Worm (Caenorhabditis elegans) whole organism, L3 larva: ENCODE data around the gene R10E11.5.

ENCODE experiments used
- R02D3.7 ChIP-seq: fragments of 150-350 bp; optimal IDR thresholded peaks from 2 replicates; lab custom pipeline; 2014; ENCODE audit warnings: missing biosample characterization, missing genetic modification characterization
- ZK546.5 ChIP-seq: sonication (generic microtip); optimal IDR thresholded peaks from 2 replicates; lab custom pipeline; 2017; ENCODE audit warnings: missing biosample characterization, missing genetic modification characterization
- aly-2 ChIP-seq: fragments of 150-350 bp; optimal IDR thresholded peaks from 2 replicates; lab custom pipeline; 2014; ENCODE audit warnings: missing biosample characterization, missing genetic modification characterization
- ama-1 ChIP-seq: fragments of 150-350 bp; optimal IDR thresholded peaks from 2 replicates; lab custom pipeline; 2018
- ceh-16 ChIP-seq: sonication (generic microtip); optimal IDR thresholded peaks from 2 replicates; lab custom pipeline; 2017; ENCODE audit warnings: missing biosample characterization, missing genetic modification characterization
- ceh-28 ChIP-seq: fragments of 150-350 bp; optimal IDR thresholded peaks from 2 replicates; lab custom pipeline; 2014; ENCODE audit warnings: missing biosample characterization, missing genetic modification reagents, missing genetic modification characterization
- ceh-82 ChIP-seq: fragments of 150-350 bp; optimal IDR thresholded peaks from 2 replicates; lab custom pipeline; 2014; ENCODE audit warnings: missing biosample characterization, missing genetic modification characterization
- ceh-9 ChIP-seq: sonication (generic microtip); optimal IDR thresholded peaks from 2 replicates; lab custom pipeline; 2018; ENCODE audit warnings: missing biosample characterization, missing genetic modification characterization
- daf-12 ChIP-seq: fragments of 150-350 bp; optimal IDR thresholded peaks from 2 replicates; lab custom pipeline; 2014; ENCODE audit warnings: missing biosample characterization, missing genetic modification reagents, missing genetic modification characterization
- egl-27 ChIP-seq: sonication (generic microtip); optimal IDR thresholded peaks from 4 replicates; lab custom pipeline; 2017; ENCODE audit warnings: missing biosample characterization, missing genetic modification reagents, missing genetic modification characterization
- egl-5 ChIP-seq: fragments of 150-350 bp; optimal IDR thresholded peaks from 2 replicates; lab custom pipeline; 2017; ENCODE audit warnings: missing biosample characterization, missing genetic modification reagents, missing genetic modification characterization, inconsistent platforms
- elt-1 ChIP-seq: fragments of 150-350 bp; optimal IDR thresholded peaks from 2 replicates; lab custom pipeline; 2014; ENCODE audit warnings: missing biosample characterization, missing genetic modification characterization
- elt-2 ChIP-seq: sonication (generic microtip); optimal IDR thresholded peaks from 2 replicates; lab custom pipeline; 2016; ENCODE audit warnings: missing genetic modification reagents, mild to moderate bottlenecking, missing genetic modification characterization, missing compliant biosample characterization
- elt-3 ChIP-seq, 3 experiments: fragments of 150-350 bp in 1 of 3; sonication (generic microtip) in 2 of 3; optimal IDR thresholded peaks; 2 replicates in 2 of 3; 4 replicates in 1 of 3; lab custom pipeline; 2014 to 2017; ENCODE audit warnings: missing biosample characterization in 3 of 3, missing genetic modification characterization in 3 of 3
- eor-1 ChIP-seq, 2 experiments: fragments of 150-350 bp; optimal IDR thresholded peaks; 2 replicates each; lab custom pipeline; 2014 to 2018; ENCODE audit warnings: missing biosample characterization in 2 of 2, missing genetic modification characterization in 2 of 2
- fkh-10 ChIP-seq: sonication (generic microtip); optimal IDR thresholded peaks from 2 replicates; lab custom pipeline; 2017; ENCODE audit warnings: missing biosample characterization, missing genetic modification reagents, missing genetic modification characterization
- fkh-2 ChIP-seq: fragments of 150-350 bp; optimal IDR thresholded peaks from 2 replicates; lab custom pipeline; 2014; ENCODE audit warnings: missing biosample characterization, missing genetic modification reagents, missing genetic modification characterization
- fos-1 ChIP-seq: fragments of 150-350 bp; optimal IDR thresholded peaks from 2 replicates; lab custom pipeline; 2014; ENCODE audit warnings: missing biosample characterization, missing genetic modification characterization
- hmg-11 ChIP-seq: sonication (generic microtip); optimal IDR thresholded peaks from 2 replicates; lab custom pipeline; 2016; ENCODE audit warnings: missing genetic modification characterization, missing compliant biosample characterization
- jun-1 ChIP-seq: fragments of 150-350 bp; optimal IDR thresholded peaks from 2 replicates; lab custom pipeline; 2014; ENCODE audit warnings: missing biosample characterization, missing genetic modification reagents, missing genetic modification characterization
- lin-15B ChIP-seq: fragments of 150-350 bp; optimal IDR thresholded peaks from 2 replicates; lab custom pipeline; 2014; ENCODE audit warnings: missing biosample characterization, missing genetic modification characterization
- lin-39 ChIP-seq: fragments of 150-350 bp; optimal IDR thresholded peaks from 2 replicates; lab custom pipeline; 2018; ENCODE audit warnings: missing biosample characterization, missing genetic modification reagents, missing genetic modification characterization
- lsy-12 ChIP-seq: sonication (generic microtip); optimal IDR thresholded peaks from 2 replicates; lab custom pipeline; 2016; ENCODE audit warnings: mild to moderate bottlenecking, missing genetic modification characterization, missing compliant biosample characterization
- mdl-1 ChIP-seq: fragments of 150-350 bp; optimal IDR thresholded peaks from 2 replicates; lab custom pipeline; 2014; ENCODE audit warnings: missing biosample characterization, missing genetic modification characterization
- mml-1 ChIP-seq: fragments of 150-350 bp; sonication (generic microtip); optimal IDR thresholded peaks from 3 replicates; lab custom pipeline; 2014; ENCODE audit warnings: missing biosample characterization, missing genetic modification characterization
- nfya-1 ChIP-seq: sonication (generic microtip); optimal IDR thresholded peaks from 2 replicates; lab custom pipeline; 2017; ENCODE audit warnings: missing genetic modification characterization, mild to moderate bottlenecking, missing compliant biosample characterization, antibody characterized with exemption, moderate library complexity; ENCODE audit not compliant: insufficient read depth
- nhr-11 ChIP-seq: fragments of 150-350 bp; optimal IDR thresholded peaks from 2 replicates; lab custom pipeline; 2014; ENCODE audit warnings: missing biosample characterization, missing genetic modification characterization
- nhr-12 ChIP-seq: fragments of 150-350 bp; optimal IDR thresholded peaks from 2 replicates; lab custom pipeline; 2014; ENCODE audit warnings: missing biosample characterization, missing genetic modification characterization
- nhr-23 ChIP-seq: fragments of 150-350 bp; optimal IDR thresholded peaks from 2 replicates; lab custom pipeline; 2014; ENCODE audit warnings: missing biosample characterization, missing genetic modification reagents, missing genetic modification characterization
- nhr-237 ChIP-seq: fragments of 150-350 bp; optimal IDR thresholded peaks from 2 replicates; lab custom pipeline; 2014; ENCODE audit warnings: missing biosample characterization, missing genetic modification characterization
- nhr-25 ChIP-seq: sonication (generic microtip); optimal IDR thresholded peaks from 2 replicates; lab custom pipeline; 2017; ENCODE audit warnings: missing biosample characterization, missing genetic modification characterization
- nhr-28 ChIP-seq: fragments of 150-350 bp; optimal IDR thresholded peaks from 2 replicates; lab custom pipeline; 2014; ENCODE audit warnings: missing biosample characterization, missing genetic modification characterization
- nhr-43 ChIP-seq: sonication (generic microtip); optimal IDR thresholded peaks from 2 replicates; lab custom pipeline; 2016; ENCODE audit warnings: mild to moderate bottlenecking, missing genetic modification characterization, missing compliant biosample characterization; ENCODE audit not compliant: poor library complexity, severe bottlenecking
- nhr-67 ChIP-seq: fragments of 150-350 bp; optimal IDR thresholded peaks from 2 replicates; lab custom pipeline; 2014; ENCODE audit warnings: missing biosample characterization, missing genetic modification characterization
- nhr-76 ChIP-seq: fragments of 150-350 bp; sonication (generic microtip); optimal IDR thresholded peaks from 5 replicates; lab custom pipeline; 2014; ENCODE audit warnings: missing biosample characterization, missing genetic modification characterization
- nhr-77 ChIP-seq: fragments of 150-350 bp; optimal IDR thresholded peaks from 2 replicates; lab custom pipeline; 2014; ENCODE audit warnings: missing biosample characterization, missing genetic modification characterization
- pha-4 ChIP-seq: fragments of 150-350 bp; optimal IDR thresholded peaks from 2 replicates; lab custom pipeline; 2014; ENCODE audit warnings: missing biosample characterization, missing genetic modification reagents, missing genetic modification characterization
- pqm-1 ChIP-seq: fragments of 150-350 bp; optimal IDR thresholded peaks from 2 replicates; lab custom pipeline; 2017; ENCODE audit warnings: missing biosample characterization, missing genetic modification characterization, inconsistent platforms
- sea-2 ChIP-seq: fragments of 150-350 bp; sonication (generic microtip); optimal IDR thresholded peaks from 4 replicates; lab custom pipeline; 2014; ENCODE audit warnings: missing biosample characterization, missing genetic modification reagents, missing genetic modification characterization
- skn-1 ChIP-seq: fragments of 150-350 bp; optimal IDR thresholded peaks from 2 replicates; lab custom pipeline; 2014; ENCODE audit warnings: missing biosample characterization, missing genetic modification characterization
- snpc-4 ChIP-seq: fragments of 150-350 bp; optimal IDR thresholded peaks from 2 replicates; lab custom pipeline; 2014; ENCODE audit warnings: missing biosample characterization, missing genetic modification characterization
- tbx-2 ChIP-seq: sonication (generic microtip); optimal IDR thresholded peaks from 2 replicates; lab custom pipeline; 2016; ENCODE audit warnings: mild to moderate bottlenecking, missing genetic modification characterization, missing compliant biosample characterization
- unc-39 ChIP-seq: sonication (generic microtip); optimal IDR thresholded peaks from 4 replicates; lab custom pipeline; 2017; ENCODE audit warnings: missing biosample characterization, missing genetic modification characterization
- unc-62 ChIP-seq: fragments of 150-350 bp; sonication (generic microtip); optimal IDR thresholded peaks from 4 replicates; lab custom pipeline; 2014; ENCODE audit warnings: missing biosample characterization, missing genetic modification reagents, missing genetic modification characterization
- zag-1 ChIP-seq: fragments of 150-350 bp; optimal IDR thresholded peaks from 2 replicates; lab custom pipeline; 2014; ENCODE audit warnings: missing biosample characterization, missing genetic modification characterization
- ztf-11 ChIP-seq: fragments of 150-350 bp; optimal IDR thresholded peaks from 2 replicates; lab custom pipeline; 2014; ENCODE audit warnings: missing biosample characterization, missing genetic modification characterization
- ztf-4 ChIP-seq: fragments of 150-350 bp; optimal IDR thresholded peaks from 2 replicates; lab custom pipeline; 2014; ENCODE audit warnings: missing biosample characterization, missing genetic modification characterization

The R10E11.5 gene

DNA sequence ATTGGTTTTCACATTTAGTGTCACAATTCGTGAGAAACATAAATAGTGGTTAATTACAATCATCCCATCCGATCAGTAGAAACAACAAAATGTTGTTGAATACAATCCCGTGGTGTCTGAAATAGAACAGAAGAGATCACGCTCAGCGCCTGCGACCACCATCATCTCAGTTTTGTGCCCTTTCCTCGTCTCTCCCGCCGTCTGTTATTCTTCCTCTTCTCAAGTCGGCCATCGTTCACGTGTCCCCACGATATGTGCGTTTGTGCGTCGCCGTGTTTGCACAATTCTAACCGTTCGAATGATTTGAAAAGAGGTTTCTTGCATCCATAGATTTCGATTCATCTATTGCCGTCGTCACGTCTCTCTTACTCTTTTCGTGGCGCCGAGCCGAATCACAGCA lies 29.3 kb upstream of the R10E11.5 start, which contains the start of gene panl-3 (continued):
- no peak for TF ChIP-seq ceh-82 (tag; lab: Kevin White, UChicago)
- TF ChIP-seq zag-1 (tag; lab: Kevin White, UChicago) = no peak
- TF ChIP-seq pha-4 (tag; lab: Kevin White, UChicago) = peak; percentile 48

DNA sequence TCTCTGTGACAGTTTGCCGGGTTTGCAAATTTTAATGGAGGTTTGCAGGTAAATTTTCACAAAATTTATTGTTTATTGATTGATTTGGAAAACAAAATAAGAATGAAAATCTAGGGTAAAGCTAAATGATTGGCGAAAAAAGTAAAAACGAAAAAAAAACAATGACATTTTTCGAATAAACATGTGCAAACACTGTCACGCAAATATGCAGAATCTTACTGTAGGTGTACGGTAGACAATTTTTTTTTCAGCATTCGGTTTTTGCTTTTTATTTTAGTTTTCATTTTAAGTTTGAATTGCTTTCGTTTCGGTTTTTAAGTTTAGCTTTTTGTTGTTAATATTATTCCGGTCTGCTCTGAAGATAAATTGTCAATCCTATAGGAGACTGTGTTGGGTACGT lies 28.4 kb upstream of the R10E11.5 start:
- peak; percentile 5 for TF ChIP-seq ceh-28 (tag; lab: Kevin White, UChicago)
- TF ChIP-seq ztf-11 (tag; lab: Kevin White, UChicago) = no peak

DNA sequence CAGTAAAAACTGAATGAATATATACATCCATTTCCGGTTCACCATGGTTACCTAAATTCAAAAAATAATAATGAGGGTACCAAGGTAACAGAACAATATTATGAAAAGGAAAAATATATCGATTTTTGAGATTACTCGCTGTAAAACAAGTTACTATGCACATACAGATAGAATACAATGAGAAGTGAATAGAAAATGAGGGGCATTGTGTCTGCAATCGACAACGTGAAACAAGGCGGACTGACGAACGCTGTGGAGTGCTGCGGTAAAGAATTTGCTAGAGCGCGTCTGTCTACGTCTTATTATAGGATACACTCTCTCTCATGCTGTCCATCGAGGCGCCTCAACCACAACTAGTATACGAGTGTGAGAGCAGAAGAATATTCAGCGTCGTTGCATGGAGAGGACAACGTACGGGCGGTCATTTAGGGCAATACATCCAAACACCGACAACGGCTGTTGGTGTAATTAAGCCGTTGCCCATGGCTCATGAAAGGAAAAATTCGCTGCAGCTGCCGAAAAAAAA lies 27.7 kb upstream of the R10E11.5 start, which contains the start of gene cnx-1:
Gene cnx-1, minus strand, starts transcription at position 51 of the 526 bp plus-strand sequence.
- TF ChIP-seq elt-3 (tag; optimal IDR thresholded peaks at IDR 0.05; lab: Kevin White, UChicago) = no peak
- TF ChIP-seq egl-27 (tag; lab: Kevin White, UChicago) = no peak
- no peak for TF ChIP-seq aly-2 (tag; lab: Kevin White, UChicago)
- TF ChIP-seq jun-1 (tag; lab: Kevin White, UChicago) = no peak
- TF ChIP-seq nhr-12 (tag; lab: Kevin White, UChicago) = no peak
- TF ChIP-seq zag-1 (tag; lab: Kevin White, UChicago) = no peak
- peak; percentile 41 for TF ChIP-seq ama-1 (lab: Kevin White, UChicago)
- no peak for TF ChIP-seq nhr-28 (tag; lab: Kevin White, UChicago)
- peak; percentile 66 for TF ChIP-seq lin-39
- TF ChIP-seq egl-5 (tag; lab: Kevin White, UChicago) = no peak
- no peak for TF ChIP-seq lsy-12 (tag; lab: Kevin White, UChicago)
- TF ChIP-seq nfya-1 (tag; lab: Kevin White, UChicago) = peak; percentile 49
- TF ChIP-seq R02D3.7 (tag; lab: Kevin White, UChicago) = no peak
- TF ChIP-seq fkh-2 = no peak
- TF ChIP-seq nhr-23 (tag; lab: Kevin White, UChicago) = peak; percentile 28
- no peak for TF ChIP-seq ztf-4 (tag; lab: Kevin White, UChicago)
- TF ChIP-seq fos-1 (tag; lab: Kevin White, UChicago) = no peak
- no peak for TF ChIP-seq ceh-82 (tag; lab: Kevin White, UChicago)
- no peak for TF ChIP-seq nhr-77 (tag; lab: Kevin White, UChicago)
- TF ChIP-seq elt-1 (tag; lab: Kevin White, UChicago) = no peak
- TF ChIP-seq nhr-67 (tag; lab: Kevin White, UChicago) = no peak
- TF ChIP-seq nhr-237 (tag; lab: Kevin White, UChicago) = no peak
- no peak for TF ChIP-seq tbx-2 (tag; lab: Kevin White, UChicago)
- peak; percentile 10 for TF ChIP-seq nhr-25
- no peak for TF ChIP-seq daf-12 (tag; lab: Kevin White, UChicago)
- no peak for TF ChIP-seq fkh-10 (GFP tag; lab: Kevin White, UChicago)
- TF ChIP-seq nhr-76 = no peak
- no peak for TF ChIP-seq ztf-11 (tag; lab: Kevin White, UChicago)
- TF ChIP-seq nhr-43 = no peak
- no peak for TF ChIP-seq unc-62
- peak; percentile 8 for TF ChIP-seq sea-2 (GFP tag; lab: Kevin White, UChicago)
- no peak for TF ChIP-seq eor-1 (tag; optimal IDR thresholded peaks at IDR 0.05; lab: Kevin White, UChicago)
- no peak for TF ChIP-seq ceh-9
- no peak for TF ChIP-seq ZK546.5
- TF ChIP-seq snpc-4 = no peak
- no peak for TF ChIP-seq unc-39 (tag; lab: Kevin White, UChicago)
- TF ChIP-seq lin-15B (tag; lab: Kevin White, UChicago) = peak; percentile 16
- no peak for TF ChIP-seq nhr-11 (tag; lab: Kevin White, UChicago)
- TF ChIP-seq pha-4 (tag; lab: Kevin White, UChicago) = peak; percentile 10
- TF ChIP-seq ceh-16 (tag; lab: Kevin White, UChicago) = no peak
- TF ChIP-seq elt-2 = no peak
- TF ChIP-seq pqm-1 (tag; lab: Kevin White, UChicago) = no peak
- peak; percentile 72 for TF ChIP-seq hmg-11 (tag; lab: Kevin White, UChicago)
- no peak for TF ChIP-seq mml-1 (tag; lab: Kevin White, UChicago)
- TF ChIP-seq skn-1 (tag; lab: Kevin White, UChicago) = no peak
- no peak for TF ChIP-seq ceh-28 (tag; lab: Kevin White, UChicago)
- TF ChIP-seq mdl-1 = no peak
